Worm (Caenorhabditis elegans) whole organism, L2 larva: ENCODE measurements around the gene F10E9.1.

ENCODE experiments used
- C34F6.9 ChIP-seq: fragments of 150-350 bp; optimal IDR thresholded peaks from 2 replicates; lab custom pipeline; 2014; ENCODE audit warnings: missing biosample characterization, missing genetic modification characterization
- F13H6.1 ChIP-seq: sonication (generic microtip); optimal IDR thresholded peaks from 2 replicates; lab custom pipeline; 2016; ENCODE audit warnings: missing genetic modification characterization, missing compliant biosample characterization
- ZK546.5 ChIP-seq: sonication (generic microtip); optimal IDR thresholded peaks from 2 replicates; lab custom pipeline; 2017; ENCODE audit warnings: missing biosample characterization, missing genetic modification characterization
- aly-2 ChIP-seq: fragments of 150-350 bp; optimal IDR thresholded peaks from 2 replicates; lab custom pipeline; 2014; ENCODE audit warnings: missing biosample characterization, missing genetic modification characterization
- crh-2 ChIP-seq: sonication (generic microtip); optimal IDR thresholded peaks from 2 replicates; lab custom pipeline; 2017; ENCODE audit warnings: missing biosample characterization, missing genetic modification characterization
- dmd-4 ChIP-seq: sonication (generic microtip); optimal IDR thresholded peaks from 2 replicates; lab custom pipeline; 2017; ENCODE audit warnings: missing biosample characterization, missing genetic modification characterization
- egl-27 ChIP-seq: sonication (generic microtip); optimal IDR thresholded peaks from 3 replicates; lab custom pipeline; 2017; ENCODE audit warnings: missing biosample characterization, missing genetic modification reagents, missing genetic modification characterization
- elt-1 ChIP-seq: fragments of 150-350 bp; optimal IDR thresholded peaks from 2 replicates; lab custom pipeline; 2014; ENCODE audit warnings: missing biosample characterization, missing genetic modification characterization
- fos-1 ChIP-seq: fragments of 150-350 bp; optimal IDR thresholded peaks from 2 replicates; lab custom pipeline; 2014; ENCODE audit warnings: missing biosample characterization, missing genetic modification characterization
- gmeb-1 ChIP-seq: fragments of 150-350 bp; optimal IDR thresholded peaks from 2 replicates; lab custom pipeline; 2014; ENCODE audit warnings: missing biosample characterization, missing genetic modification characterization
- lin-11 ChIP-seq: fragments of 150-350 bp; sonication (generic microtip); optimal IDR thresholded peaks from 2 replicates; lab custom pipeline; 2014; ENCODE audit warnings: missing biosample characterization, missing genetic modification characterization, inconsistent platforms, mixed read lengths
- lin-39 ChIP-seq: fragments of 150-350 bp; optimal IDR thresholded peaks from 2 replicates; lab custom pipeline; 2014; ENCODE audit warnings: missing biosample characterization, missing genetic modification reagents, missing genetic modification characterization
- lsy-2 ChIP-seq, 2 experiments: fragments of 150-350 bp in 1 of 2; sonication (generic microtip) in 1 of 2; optimal IDR thresholded peaks; 2 replicates each; lab custom pipeline; 2014 to 2017; ENCODE audit warnings: missing biosample characterization in 2 of 2, missing genetic modification characterization in 2 of 2
- mbf-1 ChIP-seq: sonication (generic microtip); optimal IDR thresholded peaks from 2 replicates; lab custom pipeline; 2017; ENCODE audit warnings: missing biosample characterization, missing genetic modification characterization
- nhr-10 ChIP-seq: sonication (generic microtip); optimal IDR thresholded peaks from 2 replicates; lab custom pipeline; 2017; ENCODE audit warnings: missing biosample characterization, missing genetic modification characterization
- nhr-11 ChIP-seq: fragments of 150-350 bp; optimal IDR thresholded peaks from 2 replicates; lab custom pipeline; 2014; ENCODE audit warnings: missing biosample characterization, missing genetic modification characterization
- nhr-12 ChIP-seq: fragments of 150-350 bp; optimal IDR thresholded peaks from 2 replicates; lab custom pipeline; 2014; ENCODE audit warnings: missing biosample characterization, missing genetic modification characterization
- nhr-129 ChIP-seq: fragments of 150-350 bp; optimal IDR thresholded peaks from 2 replicates; lab custom pipeline; 2014; ENCODE audit warnings: missing biosample characterization, missing genetic modification characterization
- nhr-21 ChIP-seq: fragments of 150-350 bp; optimal IDR thresholded peaks from 2 replicates; lab custom pipeline; 2014; ENCODE audit warnings: missing biosample characterization, missing genetic modification characterization
- nhr-23 ChIP-seq: fragments of 150-350 bp; optimal IDR thresholded peaks from 2 replicates; lab custom pipeline; 2014; ENCODE audit warnings: missing biosample characterization, missing genetic modification reagents, missing genetic modification characterization
- nhr-237 ChIP-seq: fragments of 150-350 bp; optimal IDR thresholded peaks from 2 replicates; lab custom pipeline; 2014; ENCODE audit warnings: missing biosample characterization, missing genetic modification characterization
- nhr-25 ChIP-seq: fragments of 150-350 bp; sonication (generic microtip); optimal IDR thresholded peaks from 3 replicates; lab custom pipeline; 2014; ENCODE audit warnings: missing biosample characterization, missing genetic modification characterization
- nhr-6 ChIP-seq: fragments of 150-350 bp; optimal IDR thresholded peaks from 2 replicates; lab custom pipeline; 2014; ENCODE audit warnings: missing biosample characterization, missing genetic modification characterization
- nhr-77 ChIP-seq: fragments of 150-350 bp; optimal IDR thresholded peaks from 2 replicates; lab custom pipeline; 2014; ENCODE audit warnings: missing biosample characterization, missing genetic modification characterization
- peb-1 ChIP-seq: fragments of 150-350 bp; optimal IDR thresholded peaks from 2 replicates; lab custom pipeline; 2014; ENCODE audit warnings: missing biosample characterization, missing genetic modification characterization
- sem-4 ChIP-seq: fragments of 150-350 bp; optimal IDR thresholded peaks from 2 replicates; lab custom pipeline; 2014; ENCODE audit warnings: missing biosample characterization, missing genetic modification reagents, missing genetic modification characterization
- skn-1 ChIP-seq: sonication (generic microtip); optimal IDR thresholded peaks from 2 replicates; lab custom pipeline; 2017; ENCODE audit warnings: missing biosample characterization, missing genetic modification characterization
- sma-3 ChIP-seq: sonication (generic microtip); optimal IDR thresholded peaks from 2 replicates; lab custom pipeline; 2016; ENCODE audit warnings: missing genetic modification reagents, missing genetic modification characterization, missing compliant biosample characterization
- sma-9 ChIP-seq, 2 experiments: fragments of 150-350 bp in 1 of 2; sonication (generic microtip) in 1 of 2; optimal IDR thresholded peaks; 2 replicates each; lab custom pipeline; 2014 to 2016; ENCODE audit warnings: missing genetic modification characterization in 2 of 2, mild to moderate bottlenecking in 1 of 2, missing biosample characterization in 1 of 2, missing compliant biosample characterization in 1 of 2, missing genetic modification reagents in 1 of 2, moderate library complexity in 1 of 2
- snpc-4 ChIP-seq: fragments of 150-350 bp; optimal IDR thresholded peaks from 2 replicates; lab custom pipeline; 2014; ENCODE audit warnings: missing biosample characterization, missing genetic modification characterization
- unc-39 ChIP-seq: fragments of 150-350 bp; optimal IDR thresholded peaks from 2 replicates; lab custom pipeline; 2014; ENCODE audit warnings: missing biosample characterization, missing genetic modification characterization
- unc-55 ChIP-seq: fragments of 150-350 bp; sonication (generic microtip); optimal IDR thresholded peaks from 3 replicates; lab custom pipeline; 2014; ENCODE audit warnings: missing biosample characterization, missing genetic modification reagents, missing genetic modification characterization
- unc-62 ChIP-seq: fragments of 150-350 bp; optimal IDR thresholded peaks from 2 replicates; lab custom pipeline; 2014; ENCODE audit warnings: missing biosample characterization, missing genetic modification reagents, missing genetic modification characterization
- zag-1 ChIP-seq: fragments of 150-350 bp; optimal IDR thresholded peaks from 2 replicates; lab custom pipeline; 2014; ENCODE audit warnings: missing biosample characterization, missing genetic modification characterization
- ztf-1 ChIP-seq: fragments of 200-800 bp; sonication (Bioruptor generic); conservative IDR thresholded peaks from 2 replicates; pipeline ENCODE4 v1.3.6; 2022; ENCODE audit warnings: missing genetic modification characterization, missing compliant biosample characterization
- ztf-11 ChIP-seq: sonication (generic microtip); optimal IDR thresholded peaks from 2 replicates; lab custom pipeline; 2017; ENCODE audit warnings: missing biosample characterization, missing genetic modification characterization
- ztf-4 ChIP-seq: fragments of 150-350 bp; optimal IDR thresholded peaks from 2 replicates; lab custom pipeline; 2014; ENCODE audit warnings: missing biosample characterization, missing genetic modification characterization

The F10E9.1 gene

DNA sequence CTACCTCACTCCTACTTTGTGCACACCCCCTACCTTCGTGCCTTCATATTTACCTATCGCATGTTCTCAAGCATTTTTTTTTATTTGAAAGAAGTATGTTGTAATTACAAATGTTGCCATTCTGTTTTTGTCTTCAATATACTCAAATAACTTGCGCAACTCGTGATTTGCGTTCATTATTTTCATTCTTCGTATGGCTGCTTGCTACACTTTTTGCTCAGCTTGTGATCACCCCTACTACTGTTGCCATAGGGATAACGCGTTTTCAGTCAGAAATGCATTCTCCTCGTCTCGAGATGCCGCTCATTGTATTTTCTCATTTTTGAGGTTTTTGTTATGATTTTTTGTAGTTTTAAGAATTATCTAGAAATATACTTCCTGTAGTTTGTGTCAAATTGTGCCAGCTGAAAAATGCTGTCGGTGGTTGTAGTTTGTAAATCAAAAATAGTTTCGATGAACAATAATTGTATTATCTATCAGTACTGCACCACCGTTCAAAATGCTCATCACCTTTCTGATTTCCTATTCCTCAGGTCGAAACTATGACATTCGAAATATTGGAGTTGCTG, at the start of gene F10E9.1:
TSS of gene F10E9.1 (plus strand) at position 519 of the 569 bp plus-strand sequence.
- peak; percentile 29 for TF ChIP-seq lin-11 (tag; lab: Kevin White, UChicago)
- no peak for TF ChIP-seq ztf-1
- TF ChIP-seq sma-3 (GFP tag; lab: Kevin White, UChicago): no peak
- no peak for TF ChIP-seq nhr-77 (tag; lab: Kevin White, UChicago)
- no peak for TF ChIP-seq dmd-4 (tag; lab: Kevin White, UChicago)
- no peak for TF ChIP-seq unc-39 (tag; lab: Kevin White, UChicago)
- TF ChIP-seq nhr-21 (tag; lab: Kevin White, UChicago): peak; percentile 21
- TF ChIP-seq nhr-237 (tag; lab: Kevin White, UChicago): no peak
- no peak for TF ChIP-seq sem-4
- TF ChIP-seq sma-9 (GFP tag; optimal IDR thresholded peaks at IDR 0.05; lab: Kevin White, UChicago): no peak
- no peak for TF ChIP-seq sma-9 (tag; optimal IDR thresholded peaks at IDR 0.05; lab: Kevin White, UChicago)
- peak; percentile 14 for TF ChIP-seq C34F6.9 (tag; lab: Kevin White, UChicago)
- TF ChIP-seq zag-1 (tag; lab: Kevin White, UChicago): no peak
- peak in 1 of 2 experiments; percentile 32 for TF ChIP-seq lsy-2 (tag; optimal IDR thresholded peaks at IDR 0.05; lab: Kevin White, UChicago)
- TF ChIP-seq unc-62: no peak
- no peak for TF ChIP-seq F13H6.1 (tag; lab: Kevin White, UChicago)
- TF ChIP-seq nhr-23 (tag; lab: Kevin White, UChicago): no peak
- no peak for TF ChIP-seq ztf-11 (tag; lab: Kevin White, UChicago)

ce11 chrIII:8275871-8276270, 47.1 kb upstream of the F10E9.1 start, which contains the start of gene clec-160:
Gene clec-160 (minus strand): TSS chrIII:8275971.
- no peak for TF ChIP-seq nhr-21 (tag; lab: Kevin White, UChicago)
- TF ChIP-seq lin-39 (tag; lab: Kevin White, UChicago): no peak
- TF ChIP-seq ZK546.5 (tag; lab: Kevin White, UChicago): no peak
- TF ChIP-seq dmd-4 (tag; lab: Kevin White, UChicago): no peak
- no peak for TF ChIP-seq unc-62
- TF ChIP-seq nhr-10 (tag; lab: Kevin White, UChicago): no peak
- no peak for TF ChIP-seq nhr-25 (tag; lab: Kevin White, UChicago)
- TF ChIP-seq sma-3 (GFP tag; lab: Kevin White, UChicago): no peak
- no peak for TF ChIP-seq lsy-2 (tag; optimal IDR thresholded peaks at IDR 0.05; lab: Kevin White, UChicago)
- TF ChIP-seq F13H6.1 (tag; lab: Kevin White, UChicago): no peak
- TF ChIP-seq nhr-6 (tag; lab: Kevin White, UChicago): no peak
- TF ChIP-seq skn-1 (tag; lab: Kevin White, UChicago): no peak
- no peak for TF ChIP-seq unc-55 (GFP tag; lab: Kevin White, UChicago)
- TF ChIP-seq elt-1 (tag; lab: Kevin White, UChicago): no peak
- no peak for TF ChIP-seq mbf-1 (tag; lab: Kevin White, UChicago)

ce11 chrIII:8278801-8279200, 44.2 kb upstream of the F10E9.1 start, which contains the start of gene mig-10:
Gene mig-10 (plus strand): TSS chrIII:8279101.
- TF ChIP-seq nhr-129 (tag; lab: Kevin White, UChicago): no peak
- TF ChIP-seq peb-1 (tag; lab: Kevin White, UChicago): no peak
- TF ChIP-seq crh-2 (tag; lab: Kevin White, UChicago): no peak
- TF ChIP-seq egl-27: no peak
- TF ChIP-seq C34F6.9 (tag; lab: Kevin White, UChicago): no peak
- TF ChIP-seq unc-39 (tag; lab: Kevin White, UChicago): no peak
- no peak for TF ChIP-seq unc-62

- TF ChIP-seq dmd-4 (tag; lab: Kevin White, UChicago) (no peak), sem-4 (no peak), nhr-11 (tag; lab: Kevin White, UChicago) (no peak), nhr-12 (tag; lab: Kevin White, UChicago) (no peak), fos-1 (tag; lab: Kevin White, UChicago) (no peak), nhr-10 (tag; lab: Kevin White, UChicago) (no peak), aly-2 (tag; lab: Kevin White, UChicago) (no peak), ztf-4 (tag; lab: Kevin White, UChicago) (no peak), egl-27 (no peak), lsy-2 (tag; optimal IDR thresholded peaks at IDR 0.05; lab: Kevin White, UChicago) (no peak), nhr-6 (tag; lab: Kevin White, UChicago) (no peak), gmeb-1 (tag; lab: Kevin White, UChicago) (no peak), sma-9 (GFP tag; optimal IDR thresholded peaks at IDR 0.05; lab: Kevin White, UChicago) (no peak), sma-9 (tag; optimal IDR thresholded peaks at IDR 0.05; lab: Kevin White, UChicago) (no peak), peb-1 (tag; lab: Kevin White, UChicago) (no peak), unc-39 (tag; lab: Kevin White, UChicago) (no peak), nhr-129 (tag; lab: Kevin White, UChicago) (no peak), nhr-25 (tag; lab: Kevin White, UChicago) (no peak), snpc-4 (tag; lab: Kevin White, UChicago) (no peak), unc-62 (no peak), lin-11 (tag; lab: Kevin White, UChicago) (no peak)
- TF ChIP-seq, all 48 proteins: peak for 0
These were observed 43.4 kb upstream of the F10E9.1 start for ce11 chrIII:8279567-8279966.
